Fruit fly (Drosophila melanogaster): ENCODE measurements around the gene Brd8.
A peak's percentile ranks its signal among the peaks of the same experiment; 100 is the strongest.

Brd8 gene

DNA sequence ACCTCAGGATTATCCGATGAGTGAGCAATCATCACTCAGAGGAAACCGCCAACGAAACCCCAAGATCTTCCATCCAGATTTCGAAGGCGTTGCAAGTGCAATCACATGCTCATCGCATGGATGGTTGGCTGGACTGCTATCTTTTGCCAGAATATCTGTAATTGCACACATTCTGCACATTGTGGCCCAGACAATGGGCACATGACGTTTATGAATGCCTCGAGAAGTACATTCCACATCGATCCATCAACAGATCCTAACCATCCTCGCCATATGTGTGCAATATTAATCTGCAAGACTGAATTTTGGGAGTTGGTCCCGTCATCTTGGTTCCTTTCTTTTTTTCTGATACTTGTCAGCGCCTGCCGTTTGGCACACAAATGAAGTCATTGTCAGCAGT lies 39.2 kb downstream of the Brd8 start:
- TF ChIP-seq pros (GFP tag; optimal IDR thresholded peaks at IDR 0.05): no peak
- no peak for TF ChIP-seq pnt (GFP tag; optimal IDR thresholded peaks at IDR 0.05)
- peak; percentile 97 for TF ChIP-seq twi (tag; optimal IDR thresholded peaks at IDR 0.05)

DNA sequence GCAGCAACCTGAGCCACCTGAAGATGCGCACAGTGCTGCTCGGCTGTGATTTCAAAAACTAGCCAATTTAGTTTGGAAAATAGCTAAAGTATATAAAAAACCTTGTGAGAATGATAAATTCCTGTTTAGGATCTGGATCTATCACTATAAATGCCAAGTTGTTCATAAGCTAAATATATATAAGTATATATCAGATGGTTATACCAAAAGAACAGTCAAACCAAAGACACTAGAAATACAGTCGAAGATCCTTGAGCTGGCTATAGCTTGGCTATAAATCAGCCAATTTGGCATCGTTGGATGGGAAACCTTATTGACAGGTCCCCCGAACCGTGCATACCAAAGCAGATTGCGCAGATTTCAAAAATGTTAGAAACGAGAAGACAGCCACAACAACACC lies 40.0 kb downstream of the Brd8 start:
- TF ChIP-seq Sry-β (GFP tag; optimal IDR thresholded peaks at IDR 0.05) (peak; percentile 88), ssp (GFP tag; IDR thresholded peaks at IDR 0.05) (no peak), pb (GFP tag; optimal IDR thresholded peaks at IDR 0.05) (no peak), Ssrp (tag; optimal IDR thresholded peaks at IDR 0.05) (no peak), CG2712 (tag; optimal IDR thresholded peaks at IDR 0.05) (peak; percentile 6), Gug (GFP tag; IDR thresholded peaks at IDR 0.05) (no peak), dmrt99B (tag; optimal IDR thresholded peaks at IDR 0.05) (no peak), Optix (GFP tag; IDR thresholded peaks at IDR 0.05) (no peak), lola (GFP tag; optimal IDR thresholded peaks at IDR 0.05) (peak in 1 of 3 experiments; percentile 24), dmrt11E (tag; optimal IDR thresholded peaks at IDR 0.05) (peak; percentile 45), trem (tag; optimal IDR thresholded peaks at IDR 0.05) (peak; percentile 5), CG3065 (GFP tag; optimal IDR thresholded peaks at IDR 0.05) (no peak), org-1 (GFP tag; optimal IDR thresholded peaks at IDR 0.05) (no peak), nerfin-1 (tag; optimal IDR thresholded peaks at IDR 0.05) (no peak), dm (GFP tag; optimal IDR thresholded peaks at IDR 0.05) (no peak), shn (GFP tag; optimal IDR thresholded peaks at IDR 0.05) (no peak), row (GFP tag; IDR thresholded peaks at IDR 0.05) (peak; percentile 47; the same call in 2 of the 3 replicates), CG18011 (GFP tag; optimal IDR thresholded peaks at IDR 0.05) (no peak), CG8281 (tag; optimal IDR thresholded peaks at IDR 0.05) (no peak), vvl (GFP tag; IDR thresholded peaks at IDR 0.05) (no peak), tll (GFP tag; optimal IDR thresholded peaks at IDR 0.05) (peak in 1 of 2 experiments; percentile 79), pan (optimal IDR thresholded peaks at IDR 0.05) (no peak), pan (GFP tag; optimal IDR thresholded peaks at IDR 0.05 in 1 of 2, IDR thresholded peaks at IDR 0.05 in 1 of 2) (no peak), sisA (GFP tag; IDR thresholded peaks at IDR 0.05) (no peak), Abd-B (GFP tag; optimal IDR thresholded peaks at IDR 0.05) (no peak), CG8924 (tag; optimal IDR thresholded peaks at IDR 0.05) (no peak), NC2β (GFP tag; optimal IDR thresholded peaks at IDR 0.05) (no peak), Deaf1 (tag; optimal IDR thresholded peaks at IDR 0.05) (no peak), CG5180 (GFP tag; optimal IDR thresholded peaks at IDR 0.05) (no peak), unc-4 (GFP tag; IDR thresholded peaks at IDR 0.05; ENCODE audit: partially characterized antibody) (no peak), Stat92E (GFP tag; optimal IDR thresholded peaks at IDR 0.05) (peak in 1 of 3 experiments; percentile 73), cg (GFP tag; optimal IDR thresholded peaks at IDR 0.05) (no peak), CG33557 (GFP tag; optimal IDR thresholded peaks at IDR 0.05) (no peak), amos (GFP tag; IDR thresholded peaks at IDR 0.05; ENCODE audit: partially characterized antibody) (no peak), gsb-n (tag; optimal IDR thresholded peaks at IDR 0.05) (no peak), pros (GFP tag; optimal IDR thresholded peaks at IDR 0.05) (peak; percentile 6), CG12744 (GFP tag; optimal IDR thresholded peaks at IDR 0.05) (no peak), CG30403 (GFP tag; optimal IDR thresholded peaks at IDR 0.05) (no peak), sens (GFP tag) (peak; percentile 18), crol (GFP tag; IDR thresholded peaks at IDR 0.05) (no peak), NfI (GFP tag; optimal IDR thresholded peaks at IDR 0.05) (no peak), CG15696 (tag; optimal IDR thresholded peaks at IDR 0.05) (peak; percentile 4), zen (tag; optimal IDR thresholded peaks at IDR 0.05) (peak; percentile 31), CG4707 (GFP tag; optimal IDR thresholded peaks at IDR 0.05) (no peak), CG10979 (tag; optimal IDR thresholded peaks at IDR 0.05) (peak; percentile 6), gem (tag; optimal IDR thresholded peaks at IDR 0.05) (peak; percentile 1)
